Fruit fly (Drosophila melanogaster) whole organism, embryonic: ENCODE measurements around the gene kat80.

Experiments
- CG10321 ChIP-seq: fragments of 200-800 bp; sonication (Bioruptor generic); IDR thresholded peaks from 2 replicates; pipeline ENCODE4 v1.3.6; 2022; ENCODE audit warnings: missing biosample characterization, missing genetic modification characterization
- CG11723 ChIP-seq: fragments of 200-800 bp; sonication (Bioruptor generic); optimal IDR thresholded peaks from 2 replicates; lab custom pipeline; 2017; ENCODE audit warnings: missing biosample characterization, mild to moderate bottlenecking, missing genetic modification characterization
- CG12104 ChIP-seq: fragments of 200-800 bp; sonication (Bioruptor generic); optimal IDR thresholded peaks from 3 replicates; lab custom pipeline; 2016; ENCODE audit warnings: missing biosample characterization, missing genetic modification characterization
- CG12391 ChIP-seq: fragments of 200-800 bp; sonication (Bioruptor generic); optimal IDR thresholded peaks from 3 replicates; lab custom pipeline; 2018; ENCODE audit warnings: missing biosample characterization, mild to moderate bottlenecking, missing genetic modification characterization, moderate library complexity
- CG16815 ChIP-seq: fragments of 200-800 bp; sonication (Bioruptor generic); optimal IDR thresholded peaks from 3 replicates; lab custom pipeline; 2017; ENCODE audit warnings: missing biosample characterization, mild to moderate bottlenecking, missing genetic modification characterization
- CG17385 ChIP-seq: fragments of 200-800 bp; sonication (Bioruptor generic); optimal IDR thresholded peaks from 3 replicates; lab custom pipeline; 2018; ENCODE audit warnings: missing biosample characterization, mild to moderate bottlenecking, missing genetic modification characterization
- CG17568 ChIP-seq: fragments of 200-800 bp; sonication (Bioruptor generic); optimal IDR thresholded peaks from 2 replicates; lab custom pipeline; 2018; ENCODE audit warnings: missing biosample characterization, mild to moderate bottlenecking, missing genetic modification characterization, moderate library complexity
- CG17612 ChIP-seq: fragments of 200-800 bp; sonication (Bioruptor generic); IDR thresholded peaks from 2 replicates; pipeline ENCODE4 v1.3.6; 2022; ENCODE audit warnings: missing biosample characterization, missing genetic modification characterization
- CG17802 ChIP-seq: fragments of 200-800 bp; sonication (Bioruptor generic); optimal IDR thresholded peaks from 2 replicates; lab custom pipeline; 2018; ENCODE audit warnings: missing biosample characterization, mild to moderate bottlenecking, missing genetic modification characterization, moderate library complexity
- CG17912 ChIP-seq: fragments of 200-800 bp; sonication (Bioruptor generic); optimal IDR thresholded peaks from 2 replicates; lab custom pipeline; 2018; ENCODE audit warnings: missing biosample characterization, mild to moderate bottlenecking, missing genetic modification characterization
- CG18764 ChIP-seq: fragments of 200-800 bp; sonication (Bioruptor generic); optimal IDR thresholded peaks from 3 replicates; lab custom pipeline; 2016; ENCODE audit warnings: missing biosample characterization, missing genetic modification characterization
- CG2678 ChIP-seq: fragments of 200-800 bp; sonication (Bioruptor generic); optimal IDR thresholded peaks from 3 replicates; lab custom pipeline; 2019; ENCODE audit warnings: missing biosample characterization, mild to moderate bottlenecking, missing genetic modification characterization, moderate library complexity
- CG31365 ChIP-seq: fragments of 200-800 bp; sonication (Bioruptor generic); optimal IDR thresholded peaks from 2 replicates; lab custom pipeline; 2018; ENCODE audit warnings: missing biosample characterization, mild to moderate bottlenecking, missing genetic modification characterization
- CG33557 ChIP-seq: fragments of 200-800 bp; sonication (Bioruptor generic); optimal IDR thresholded peaks from 2 replicates; lab custom pipeline; 2019; ENCODE audit warnings: missing biosample characterization, mild to moderate bottlenecking, missing genetic modification characterization, moderate library complexity
- CG4854 ChIP-seq: fragments of 200-800 bp; sonication (Bioruptor generic); optimal IDR thresholded peaks from 2 replicates; lab custom pipeline; 2016; ENCODE audit warnings: missing biosample characterization, missing genetic modification characterization, inconsistent platforms
- CG5180 ChIP-seq: fragments of 200-800 bp; sonication (Bioruptor generic); optimal IDR thresholded peaks from 3 replicates; lab custom pipeline; 2017; ENCODE audit warnings: missing biosample characterization, missing genetic modification characterization, mild to moderate bottlenecking, moderate library complexity, missing genetic modification reagents
- CG6689 ChIP-seq: fragments of 200-800 bp; sonication (Bioruptor generic); IDR thresholded peaks from 2 replicates; pipeline ENCODE4 v1.3.6; 2022; ENCODE audit warnings: missing biosample characterization, missing genetic modification characterization
- CG6813 ChIP-seq: fragments of 200-800 bp; sonication (Bioruptor generic); optimal IDR thresholded peaks from 2 replicates; lab custom pipeline; 2017; ENCODE audit warnings: missing biosample characterization, missing genetic modification characterization, mild to moderate bottlenecking, moderate library complexity, missing genetic modification reagents
- CG9609 ChIP-seq: fragments of 200-800 bp; sonication (Bioruptor generic); optimal IDR thresholded peaks from 3 replicates; lab custom pipeline; 2016; ENCODE audit warnings: missing biosample characterization, missing genetic modification characterization
- CTCF ChIP-seq: fragments of 200-800 bp; sonication (Bioruptor generic); optimal IDR thresholded peaks from 2 replicates; lab custom pipeline; 2017; ENCODE audit warnings: missing biosample characterization, mild to moderate bottlenecking, missing genetic modification characterization, moderate library complexity
- D ChIP-seq, 2 experiments: fragments of 200-800 bp in 1 of 2; fragments of >200 bp in 1 of 2; sonication (Bioruptor generic) in 1 of 2; optimal IDR thresholded peaks; 2 replicates in 1 of 2; 3 replicates in 1 of 2; lab custom pipeline; 2017; ENCODE audit warnings: mild to moderate bottlenecking in 1 of 2, missing biosample characterization in 1 of 2, missing genetic modification characterization in 1 of 2, missing genetic modification reagents in 1 of 2
- Dp ChIP-seq: fragments of 200-800 bp; sonication (Bioruptor generic); optimal IDR thresholded peaks from 2 replicates; lab custom pipeline; 2018; ENCODE audit warnings: missing biosample characterization, mild to moderate bottlenecking, missing genetic modification characterization, moderate library complexity
- E2f1 ChIP-seq: fragments of 200-800 bp; sonication (Bioruptor generic); IDR thresholded peaks from 2 replicates; pipeline ENCODE4 v1.3.6; 2022; ENCODE audit warnings: missing biosample characterization, missing genetic modification characterization
- HLH54F ChIP-seq: fragments of 200-800 bp; sonication (Bioruptor generic); optimal IDR thresholded peaks from 3 replicates; lab custom pipeline; 2016; ENCODE audit warnings: missing biosample characterization, missing genetic modification characterization
- Meics ChIP-seq: fragments of 200-800 bp; sonication (Bioruptor generic); optimal IDR thresholded peaks from 2 replicates; lab custom pipeline; 2017; ENCODE audit warnings: missing biosample characterization, mild to moderate bottlenecking, missing genetic modification characterization
- ab ChIP-seq: fragments of 200-800 bp; sonication (Bioruptor generic); optimal IDR thresholded peaks from 2 replicates; lab custom pipeline; 2016; ENCODE audit warnings: missing biosample characterization, missing genetic modification characterization
- bbx ChIP-seq: fragments of 200-800 bp; sonication (Bioruptor generic); IDR thresholded peaks from 2 replicates; pipeline ENCODE4 v1.3.6; 2022; ENCODE audit warnings: missing biosample characterization, missing genetic modification characterization; ENCODE audit not compliant: partially characterized antibody
- bcd ChIP-seq: fragments of 200-800 bp; sonication (Bioruptor generic); optimal IDR thresholded peaks from 2 replicates; lab custom pipeline; 2017; ENCODE audit warnings: missing biosample characterization, mild to moderate bottlenecking, missing genetic modification characterization
- chn ChIP-seq: fragments of 200-800 bp; sonication (Bioruptor generic); optimal IDR thresholded peaks from 2 replicates; lab custom pipeline; 2016; ENCODE audit warnings: missing biosample characterization, missing genetic modification characterization
- crol ChIP-seq: fragments of 200-800 bp; sonication (Bioruptor generic); IDR thresholded peaks from 2 replicates; pipeline ENCODE4 v1.3.6; 2022; ENCODE audit warnings: missing biosample characterization, missing genetic modification characterization
- disco-r ChIP-seq: fragments of 200-800 bp; sonication (Bioruptor generic); optimal IDR thresholded peaks from 2 replicates; lab custom pipeline; 2016; ENCODE audit warnings: missing biosample characterization, missing genetic modification characterization
- emc ChIP-seq: fragments of 200-800 bp; sonication (Bioruptor generic); optimal IDR thresholded peaks from 2 replicates; lab custom pipeline; 2016; ENCODE audit warnings: missing biosample characterization, missing genetic modification characterization
- hkb ChIP-seq, 2 experiments: fragments of 200-800 bp in 1 of 2; fragments of >200 bp in 1 of 2; sonication (Bioruptor generic) in 1 of 2; IDR thresholded peaks in 1 of 2; optimal IDR thresholded peaks in 1 of 2; 2 replicates each; pipeline versions ENCODE4 v1.3.6 to Lab custom; 2017 to 2022; ENCODE audit warnings: missing biosample characterization in 1 of 2, missing genetic modification characterization in 1 of 2
- ken ChIP-seq: fragments of 200-800 bp; sonication (Bioruptor generic); IDR thresholded peaks from 3 replicates; pipeline ENCODE4 v1.3.6; 2022; ENCODE audit warnings: missing biosample characterization, missing genetic modification characterization
- knrl ChIP-seq: fragments of 200-800 bp; sonication (Bioruptor generic); IDR thresholded peaks from 3 replicates; pipeline ENCODE4 v1.3.6; 2022; ENCODE audit warnings: missing biosample characterization, missing genetic modification characterization; ENCODE audit not compliant: partially characterized antibody
- lilli ChIP-seq: fragments of 200-800 bp; sonication (Bioruptor generic); optimal IDR thresholded peaks from 3 replicates; lab custom pipeline; 2016; ENCODE audit warnings: missing biosample characterization, missing genetic modification characterization
- lola ChIP-seq, 3 experiments: fragments of >200 bp in 2 of 3; fragments of 200-800 bp in 1 of 3; sonication (Bioruptor generic) in 1 of 3; optimal IDR thresholded peaks; 2 replicates each; lab custom pipeline; 2017 to 2019; ENCODE audit warnings: missing biosample characterization in 3 of 3, missing genetic modification characterization in 3 of 3, mild to moderate bottlenecking in 1 of 3, moderate library complexity in 1 of 3
- lov ChIP-seq, 2 experiments: fragments of 200-800 bp in 1 of 2; fragments of >200 bp in 1 of 2; sonication (Bioruptor generic) in 1 of 2; IDR thresholded peaks in 1 of 2; optimal IDR thresholded peaks in 1 of 2; 2 replicates in 1 of 2; 3 replicates in 1 of 2; pipeline versions ENCODE4 v1.3.6 to Lab custom; 2017 to 2022; ENCODE audit warnings: missing biosample characterization in 1 of 2, missing genetic modification characterization in 1 of 2
- nmo ChIP-seq: fragments of 200-800 bp; sonication (Bioruptor generic); optimal IDR thresholded peaks from 2 replicates; lab custom pipeline; 2018; ENCODE audit warnings: missing biosample characterization, mild to moderate bottlenecking, missing genetic modification characterization, moderate library complexity
- pros ChIP-seq: fragments of 200-800 bp; sonication (Bioruptor generic); optimal IDR thresholded peaks from 3 replicates; lab custom pipeline; 2019; ENCODE audit warnings: missing biosample characterization, mild to moderate bottlenecking, missing genetic modification characterization, moderate library complexity
- sc ChIP-seq, 3 experiments: fragments of >200 bp in 2 of 3; fragments of 200-800 bp in 1 of 3; sonication (Bioruptor generic) in 1 of 3; optimal IDR thresholded peaks; 2 replicates in 2 of 3; 3 replicates in 1 of 3; lab custom pipeline; 2017; ENCODE audit warnings: mild to moderate bottlenecking in 1 of 3, missing biosample characterization in 1 of 3, missing genetic modification characterization in 1 of 3, missing genetic modification reagents in 1 of 3
- sens-2 ChIP-seq: fragments of 200-800 bp; sonication (Bioruptor generic); IDR thresholded peaks from 2 replicates; pipeline ENCODE4 v1.3.6; 2022; ENCODE audit warnings: missing biosample characterization, missing genetic modification characterization
- sob ChIP-seq: fragments of 200-800 bp; sonication (Bioruptor generic); IDR thresholded peaks from 2 replicates; pipeline ENCODE4 v1.3.6; 2022; ENCODE audit warnings: missing biosample characterization, missing genetic modification characterization
- ssp ChIP-seq: fragments of 200-800 bp; sonication (Bioruptor generic); IDR thresholded peaks from 2 replicates; pipeline ENCODE4 v1.3.6; 2022; ENCODE audit warnings: missing biosample characterization, missing genetic modification characterization
- stwl ChIP-seq: fragments of 200-800 bp; sonication (Bioruptor generic); optimal IDR thresholded peaks from 3 replicates; lab custom pipeline; 2018; ENCODE audit warnings: missing biosample characterization, mild to moderate bottlenecking, missing genetic modification characterization, moderate library complexity
- tio ChIP-seq: fragments of 200-800 bp; sonication (Bioruptor generic); optimal IDR thresholded peaks from 2 replicates; lab custom pipeline; 2017; ENCODE audit warnings: missing biosample characterization, missing genetic modification characterization, inconsistent platforms
- tna ChIP-seq: fragments of 200-800 bp; sonication (Bioruptor generic); IDR thresholded peaks from 2 replicates; pipeline ENCODE4 v1.3.6; 2022; ENCODE audit warnings: missing biosample characterization, missing genetic modification characterization; ENCODE audit not compliant: partially characterized antibody
- wor ChIP-seq: fragments of 200-800 bp; sonication (Bioruptor generic); IDR thresholded peaks from 2 replicates; pipeline ENCODE4 v1.3.6; 2022; ENCODE audit warnings: missing biosample characterization, missing genetic modification characterization

kat80 gene

DNA sequence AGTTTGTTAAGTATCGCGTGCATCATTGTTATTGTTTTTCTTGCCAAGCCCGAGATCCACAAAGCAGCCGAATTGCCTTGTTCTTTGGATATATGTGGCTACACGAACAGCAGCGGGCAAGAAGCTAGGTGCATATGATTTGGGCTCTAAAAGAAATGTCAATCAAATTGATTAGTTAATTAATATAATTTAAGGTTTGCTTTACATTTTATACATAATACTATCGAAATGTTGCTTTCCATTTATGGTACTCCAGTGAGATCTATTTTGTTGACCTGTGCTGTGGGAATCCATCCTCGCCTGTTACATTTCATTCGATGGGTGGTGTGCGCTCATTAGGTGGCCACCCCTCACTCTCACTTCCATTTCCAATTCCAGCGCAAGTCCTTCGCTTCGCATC is 12.6 kb downstream of the kat80 start (continued):
- TF ChIP-seq ab (GFP tag; lab: Kevin White, UChicago) (no peak), ken (GFP tag; lab: Robert Waterston, UW) (peak; percentile 75), sens-2 (GFP tag; lab: Robert Waterston, UW) (peak; percentile 68), lola (GFP tag; optimal IDR thresholded peaks at IDR 0.05; lab: Kevin White, UChicago) (peak in 1 of 3 experiments; percentile 79), pros (GFP tag; lab: Kevin White, UChicago) (peak; percentile 14), bcd (GFP tag; lab: Kevin White, UChicago) (peak; percentile 68), CG11723 (GFP tag; lab: Kevin White, UChicago) (peak; percentile 41), CG6813 (GFP tag; lab: Kevin White, UChicago) (peak; percentile 79), CG9609 (GFP tag; lab: Kevin White, UChicago) (peak; percentile 12), tna (GFP tag; lab: Robert Waterston, UW) (no peak), CG12104 (GFP tag; lab: Kevin White, UChicago) (peak; percentile 36), ssp (GFP tag; lab: Robert Waterston, UW) (peak; percentile 54), emc (GFP tag; lab: Kevin White, UChicago) (peak; percentile 18), CG31365 (tag; lab: Kevin White, UChicago) (peak; percentile 35), CG6689 (GFP tag; lab: Robert Waterston, UW) (peak; percentile 81), CG33557 (GFP tag; lab: Kevin White, UChicago) (peak; percentile 60), E2f1 (peak; percentile 75), CG17802 (tag; lab: Kevin White, UChicago) (peak; percentile 43), CG2678 (tag; lab: Kevin White, UChicago) (peak; percentile 86), CG10321 (GFP tag; lab: Robert Waterston, UW) (peak; percentile 29; the same call in 1 of the 2 replicates), lov (optimal IDR thresholded peaks at IDR 0.05; lab: Kevin White, UChicago) (no peak), lov (GFP tag; IDR thresholded peaks at IDR 0.05; lab: Robert Waterston, UW) (0 out of 3 replicates have a peak, but pooled peaks have one; percentile 66), sc (optimal IDR thresholded peaks at IDR 0.05; lab: Kevin White, UChicago) (no peak), sc (GFP tag; optimal IDR thresholded peaks at IDR 0.05; lab: Kevin White, UChicago) (peak; percentile 56), D (optimal IDR thresholded peaks at IDR 0.05; lab: Kevin White, UChicago) (no peak), D (GFP tag; optimal IDR thresholded peaks at IDR 0.05; lab: Kevin White, UChicago) (peak; percentile 73), knrl (GFP tag; lab: Robert Waterston, UW) (no peak)

- TF ChIP-seq crol (GFP tag; lab: Robert Waterston, UW) = no peak
- TF ChIP-seq hkb (optimal IDR thresholded peaks at IDR 0.05; lab: Kevin White, UChicago) = no peak
- no peak for TF ChIP-seq hkb (GFP tag; IDR thresholded peaks at IDR 0.05; lab: Robert Waterston, UW)
- TF ChIP-seq Meics (GFP tag; lab: Kevin White, UChicago) = no peak
- no peak for TF ChIP-seq CG4854
- TF ChIP-seq CG5180 (GFP tag; lab: Kevin White, UChicago) = no peak
- TF ChIP-seq CG17385 (GFP tag; lab: Kevin White, UChicago) = no peak
- TF ChIP-seq tio = no peak
- peak; percentile 0 for TF ChIP-seq nmo (GFP tag; lab: Kevin White, UChicago)
- peak; percentile 26; the same call in 1 of the 2 replicates for TF ChIP-seq sob (GFP tag; lab: Robert Waterston, UW)
- TF ChIP-seq stwl (tag; lab: Kevin White, UChicago) = peak; percentile 41
- no peak for TF ChIP-seq lilli
- no peak for TF ChIP-seq HLH54F (GFP tag; lab: Kevin White, UChicago)
- TF ChIP-seq wor (GFP tag; lab: Robert Waterston, UW) = no peak
- no peak for TF ChIP-seq chn (GFP tag; lab: Kevin White, UChicago)
- no peak for TF ChIP-seq Dp (GFP tag; lab: Kevin White, UChicago)
- no peak for TF ChIP-seq bbx (GFP tag; lab: Robert Waterston, UW)
- no peak for TF ChIP-seq CG17612 (GFP tag; lab: Robert Waterston, UW)
- TF ChIP-seq CG33557 (GFP tag; lab: Kevin White, UChicago) = no peak
- no peak for TF ChIP-seq CG17912 (GFP tag; lab: Kevin White, UChicago)
- TF ChIP-seq CG18764 (GFP tag; lab: Kevin White, UChicago) = no peak
- peak; percentile 95 for TF ChIP-seq CTCF (GFP tag; lab: Kevin White, UChicago)
- TF ChIP-seq disco-r (GFP tag; lab: Kevin White, UChicago) = no peak
- TF ChIP-seq CG16815 (GFP tag; lab: Kevin White, UChicago) = no peak
- no peak for TF ChIP-seq CG12391 (tag; lab: Kevin White, UChicago)
- no peak for TF ChIP-seq CG17568
Measured at dm6 chrX:16244731-16245130, 31.2 kb downstream of the kat80 start.
